Worm (Caenorhabditis elegans) whole organism, mixed stage, embryonic: ENCODE results near the gene snap-29.

Source experiments
- M03D4.4 ChIP-seq: sonication (generic microtip); optimal IDR thresholded peaks from 2 replicates; lab custom pipeline; 2017; ENCODE audit warnings: mild to moderate bottlenecking, missing genetic modification characterization, missing compliant biosample characterization
- bed-3 ChIP-seq: fragments of 200-800 bp; sonication (Bioruptor generic); optimal IDR thresholded peaks from 3 replicates; lab custom pipeline; 2018; ENCODE audit warnings: mild to moderate bottlenecking, missing genetic modification characterization, moderate library complexity, missing compliant biosample characterization
- blmp-1 ChIP-seq: fragments of 150-350 bp; optimal IDR thresholded peaks from 2 replicates; lab custom pipeline; 2014; ENCODE audit warnings: missing biosample characterization, missing genetic modification characterization
- ceh-39 ChIP-seq: fragments of 150-350 bp; optimal IDR thresholded peaks from 2 replicates; lab custom pipeline; 2014; ENCODE audit warnings: missing biosample characterization, missing genetic modification characterization
- ceh-43 ChIP-seq: fragments of 200-800 bp; sonication (Bioruptor generic); optimal IDR thresholded peaks from 2 replicates; lab custom pipeline; 2018; ENCODE audit warnings: mild to moderate bottlenecking, missing genetic modification characterization, moderate library complexity, missing compliant biosample characterization
- ceh-83 ChIP-seq: fragments of 200-800 bp; sonication (Bioruptor generic); optimal IDR thresholded peaks from 2 replicates; lab custom pipeline; 2018; ENCODE audit warnings: mild to moderate bottlenecking, missing genetic modification characterization, missing compliant biosample characterization
- ces-1 ChIP-seq: fragments of 150-350 bp; optimal IDR thresholded peaks from 2 replicates; lab custom pipeline; 2014; ENCODE audit warnings: missing biosample characterization, missing genetic modification reagents, missing genetic modification characterization
- cnd-1 ChIP-seq: fragments of 200-800 bp; sonication (Bioruptor generic); optimal IDR thresholded peaks from 2 replicates; lab custom pipeline; 2018; ENCODE audit warnings: mild to moderate bottlenecking, missing genetic modification characterization, missing compliant biosample characterization
- drap-1 ChIP-seq: fragments of 200-800 bp; sonication (Bioruptor generic); optimal IDR thresholded peaks from 3 replicates; lab custom pipeline; 2018; ENCODE audit warnings: mild to moderate bottlenecking, missing genetic modification characterization, missing compliant biosample characterization
- elt-1 ChIP-seq: sonication (generic microtip); optimal IDR thresholded peaks from 2 replicates; lab custom pipeline; 2017; ENCODE audit warnings: missing genetic modification characterization, mild to moderate bottlenecking, missing compliant biosample characterization, antibody characterized with exemption, moderate library complexity, borderline replicate concordance; ENCODE audit not compliant: insufficient read depth
- elt-3 ChIP-seq: fragments of 150-350 bp; optimal IDR thresholded peaks from 2 replicates; lab custom pipeline; 2014; ENCODE audit warnings: missing biosample characterization, missing genetic modification characterization
- flh-1 ChIP-seq: fragments of 200-800 bp; sonication (Bioruptor generic); optimal IDR thresholded peaks from 2 replicates; lab custom pipeline; 2018; ENCODE audit warnings: mild to moderate bottlenecking, missing genetic modification characterization, moderate library complexity, missing compliant biosample characterization
- ham-2 ChIP-seq: fragments of 200-800 bp; sonication (Bioruptor generic); optimal IDR thresholded peaks from 2 replicates; lab custom pipeline; 2018; ENCODE audit warnings: mild to moderate bottlenecking, missing genetic modification characterization, missing compliant biosample characterization
- hlh-1 ChIP-seq: fragments of 150-350 bp; optimal IDR thresholded peaks from 2 replicates; lab custom pipeline; 2014; ENCODE audit warnings: missing biosample characterization, missing genetic modification reagents, missing genetic modification characterization
- lin-13 ChIP-seq: fragments of 150-350 bp; optimal IDR thresholded peaks from 2 replicates; lab custom pipeline; 2014; ENCODE audit warnings: missing biosample characterization, missing genetic modification characterization
- lin-32 ChIP-seq: fragments of 200-800 bp; sonication (Bioruptor generic); optimal IDR thresholded peaks from 2 replicates; lab custom pipeline; 2018; ENCODE audit warnings: mild to moderate bottlenecking, missing genetic modification characterization, missing compliant biosample characterization
- lsy-2 ChIP-seq: fragments of 150-350 bp; optimal IDR thresholded peaks from 2 replicates; lab custom pipeline; 2014; ENCODE audit warnings: missing biosample characterization, missing genetic modification characterization
- mab-5 ChIP-seq: fragments of 150-350 bp; optimal IDR thresholded peaks from 2 replicates; lab custom pipeline; 2014; ENCODE audit warnings: missing biosample characterization, missing genetic modification characterization
- mep-1 ChIP-seq: fragments of 150-350 bp; optimal IDR thresholded peaks from 2 replicates; lab custom pipeline; 2017; ENCODE audit warnings: missing biosample characterization, missing genetic modification reagents, missing genetic modification characterization, inconsistent platforms
- mls-2 ChIP-seq: sonication (generic microtip); optimal IDR thresholded peaks from 2 replicates; lab custom pipeline; 2016; ENCODE audit warnings: mild to moderate bottlenecking, missing genetic modification characterization, moderate library complexity, missing compliant biosample characterization
- nhr-12 ChIP-seq: fragments of 150-350 bp; optimal IDR thresholded peaks from 2 replicates; lab custom pipeline; 2014; ENCODE audit warnings: missing biosample characterization, missing genetic modification characterization
- nhr-2 ChIP-seq: fragments of 150-350 bp; optimal IDR thresholded peaks from 2 replicates; lab custom pipeline; 2014; ENCODE audit warnings: missing biosample characterization, missing genetic modification characterization
- nhr-237 ChIP-seq: fragments of 150-350 bp; optimal IDR thresholded peaks from 2 replicates; lab custom pipeline; 2014; ENCODE audit warnings: missing biosample characterization, missing genetic modification characterization
- nhr-28 ChIP-seq: fragments of 150-350 bp; optimal IDR thresholded peaks from 2 replicates; lab custom pipeline; 2014; ENCODE audit warnings: missing biosample characterization, missing genetic modification characterization
- nhr-76 ChIP-seq: sonication (generic microtip); optimal IDR thresholded peaks from 2 replicates; lab custom pipeline; 2017; ENCODE audit warnings: missing biosample characterization, missing genetic modification characterization
- pha-4 ChIP-seq: fragments of 150-350 bp; optimal IDR thresholded peaks from 2 replicates; lab custom pipeline; 2018; ENCODE audit warnings: missing biosample characterization, missing genetic modification reagents, missing genetic modification characterization
- sem-2 ChIP-seq: fragments of 200-800 bp; sonication (Bioruptor generic); optimal IDR thresholded peaks from 2 replicates; lab custom pipeline; 2018; ENCODE audit warnings: mild to moderate bottlenecking, missing genetic modification characterization, missing compliant biosample characterization
- snpc-4 ChIP-seq: fragments of 150-350 bp; optimal IDR thresholded peaks from 2 replicates; lab custom pipeline; 2014; ENCODE audit warnings: missing biosample characterization, missing genetic modification characterization
- sptf-1 ChIP-seq: sonication (generic microtip); optimal IDR thresholded peaks from 2 replicates; lab custom pipeline; 2017; ENCODE audit warnings: mild to moderate bottlenecking, missing genetic modification characterization, moderate library complexity, missing compliant biosample characterization
- tbx-8 ChIP-seq: fragments of 200-800 bp; sonication (Bioruptor generic); optimal IDR thresholded peaks from 2 replicates; lab custom pipeline; 2018; ENCODE audit warnings: mild to moderate bottlenecking, missing genetic modification characterization, moderate library complexity, missing compliant biosample characterization
- unc-120 ChIP-seq: sonication (generic microtip); optimal IDR thresholded peaks from 2 replicates; lab custom pipeline; 2017; ENCODE audit warnings: missing genetic modification characterization, missing compliant biosample characterization; ENCODE audit not compliant: poor library complexity, severe bottlenecking
- unc-39 ChIP-seq: fragments of 150-350 bp; optimal IDR thresholded peaks from 2 replicates; lab custom pipeline; 2014; ENCODE audit warnings: missing biosample characterization, missing genetic modification characterization
- unc-62 ChIP-seq: fragments of 150-350 bp; optimal IDR thresholded peaks from 2 replicates; lab custom pipeline; 2014; ENCODE audit warnings: missing biosample characterization, missing genetic modification reagents, missing genetic modification characterization
- zip-8 ChIP-seq: fragments of 150-350 bp; optimal IDR thresholded peaks from 2 replicates; lab custom pipeline; 2014; ENCODE audit warnings: missing biosample characterization, missing genetic modification characterization
- ztf-11 ChIP-seq: fragments of 150-350 bp; optimal IDR thresholded peaks from 2 replicates; lab custom pipeline; 2014; ENCODE audit warnings: missing biosample characterization, missing genetic modification characterization

snap-29 gene

DNA sequence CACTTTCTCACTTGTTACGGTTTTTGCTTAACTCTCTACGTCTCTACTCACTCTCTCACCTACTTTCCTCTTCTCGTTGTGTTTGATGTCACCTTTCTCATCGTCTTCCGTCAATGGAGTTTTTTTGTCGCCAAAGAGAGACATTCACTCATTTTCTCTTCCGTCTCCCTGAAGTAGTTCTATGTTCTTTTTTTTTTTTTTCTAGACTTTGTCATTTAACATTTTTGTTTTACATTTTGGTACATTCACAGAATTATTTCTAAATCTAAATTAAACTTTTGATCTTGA is 24.7 kb downstream of the snap-29 start:
- TF ChIP-seq ham-2 (GFP tag; lab: Kevin White, UChicago) (no peak), nhr-28 (tag; lab: Kevin White, UChicago) (no peak), ceh-39 (no peak), mep-1 (tag; lab: Kevin White, UChicago) (no peak), snpc-4 (tag; lab: Kevin White, UChicago) (no peak), lin-13 (no peak), lsy-2 (tag; lab: Kevin White, UChicago) (no peak), sem-2 (no peak), ceh-83 (GFP tag; lab: Kevin White, UChicago) (no peak), drap-1 (GFP tag; lab: Kevin White, UChicago) (no peak), elt-3 (no peak), zip-8 (tag; lab: Kevin White, UChicago) (no peak), unc-62 (GFP tag; lab: Kevin White, UChicago) (no peak), M03D4.4 (tag; lab: Kevin White, UChicago) (no peak), bed-3 (GFP tag; lab: Kevin White, UChicago) (no peak), hlh-1 (tag; lab: Kevin White, UChicago) (no peak), mab-5 (no peak)

DNA sequence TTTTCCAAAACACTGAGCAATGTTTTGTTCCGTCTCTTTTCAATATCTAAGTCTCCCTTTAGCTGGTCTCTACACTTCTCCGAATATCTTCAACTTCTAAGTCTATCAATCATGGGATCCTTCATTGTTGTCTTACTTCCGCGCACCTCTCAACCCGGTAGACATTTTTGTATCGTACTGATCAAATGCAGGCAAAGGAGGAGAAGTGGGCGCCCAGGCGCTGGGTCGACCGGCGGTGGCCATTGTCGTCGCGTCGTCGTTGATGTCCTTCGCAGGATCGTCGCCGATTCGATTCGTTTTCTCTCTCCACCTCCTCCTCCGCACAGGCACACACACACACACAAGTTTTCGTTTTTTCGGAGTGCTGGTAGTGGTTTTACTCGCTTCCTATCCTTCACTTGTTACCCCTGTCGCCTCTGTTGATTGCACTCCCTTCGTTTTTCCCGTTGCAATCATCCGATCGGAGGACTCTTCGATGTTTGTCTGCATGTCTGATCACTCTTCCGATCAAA is 25.4 kb downstream of the snap-29 start:
- TF ChIP-seq pha-4 (tag; lab: Kevin White, UChicago), result no peak
- no peak for TF ChIP-seq zip-8 (tag; lab: Kevin White, UChicago)
- peak; percentile 31 for TF ChIP-seq blmp-1

DNA sequence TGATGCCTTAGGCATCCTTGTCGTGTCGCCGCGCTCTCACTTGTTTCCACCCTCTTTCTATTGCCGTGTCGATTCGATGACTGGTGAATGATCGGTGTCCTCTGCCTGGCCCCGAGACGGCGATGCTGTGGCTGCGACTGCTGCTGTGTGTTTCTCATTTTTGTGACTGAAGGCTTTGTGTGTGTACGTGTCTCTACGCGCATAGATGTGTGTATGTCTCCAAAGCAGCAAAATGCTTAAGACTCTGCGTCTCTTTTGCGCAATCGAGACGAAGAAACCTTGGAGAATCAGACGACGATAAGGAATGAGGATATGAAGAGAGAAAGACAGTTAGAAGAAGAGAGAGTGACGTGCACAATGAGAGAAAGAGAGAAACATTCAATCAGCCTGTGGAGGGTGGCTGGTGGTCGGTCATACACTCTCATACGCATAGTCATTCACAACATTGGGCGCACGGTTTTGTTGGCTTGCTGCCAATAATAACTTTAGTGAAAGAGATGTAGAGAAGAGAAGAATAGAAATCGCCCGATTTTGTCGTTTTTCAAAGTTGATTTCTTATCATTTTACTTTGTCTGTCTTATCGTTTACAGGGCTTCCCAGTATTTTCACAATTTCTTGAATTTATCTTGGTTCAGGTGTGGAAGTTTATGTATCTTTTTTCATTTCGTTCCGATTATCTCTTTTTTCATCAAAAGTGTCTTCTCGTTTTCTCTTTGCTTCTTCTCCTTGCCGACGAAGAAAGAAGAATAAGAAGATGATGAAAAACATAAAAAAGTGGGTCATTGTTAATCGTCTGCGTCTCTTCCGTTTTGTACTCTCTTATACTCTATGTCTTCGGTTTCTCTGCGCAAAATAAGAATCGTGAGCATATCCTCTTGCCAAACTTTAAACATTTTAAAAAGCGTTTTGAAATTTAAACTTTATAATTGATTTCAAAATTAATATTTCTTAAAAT is 26.1 kb downstream of the snap-29 start:
- peak; percentile 99 for TF ChIP-seq ham-2 (GFP tag; lab: Kevin White, UChicago)
- peak; percentile 69 for TF ChIP-seq cnd-1
- TF ChIP-seq nhr-76 (tag; lab: Kevin White, UChicago), result no peak
- peak; percentile 55 for TF ChIP-seq M03D4.4 (tag; lab: Kevin White, UChicago)
- TF ChIP-seq pha-4 (tag; lab: Kevin White, UChicago), result peak; percentile 89
- TF ChIP-seq ces-1, result peak; percentile 96
- TF ChIP-seq elt-3, result peak; percentile 93
- peak; percentile 86 for TF ChIP-seq mls-2 (tag; lab: Kevin White, UChicago)
- peak; percentile 93 for TF ChIP-seq ceh-39
- TF ChIP-seq lin-32, result peak; percentile 31
- no peak for TF ChIP-seq nhr-12 (tag; lab: Kevin White, UChicago)
- peak; percentile 98 for TF ChIP-seq mep-1 (tag; lab: Kevin White, UChicago)
- TF ChIP-seq ceh-83 (GFP tag; lab: Kevin White, UChicago), result no peak
- TF ChIP-seq sem-2, result no peak
- peak; percentile 85 for TF ChIP-seq lsy-2 (tag; lab: Kevin White, UChicago)
- no peak for TF ChIP-seq blmp-1
- peak; percentile 74 for TF ChIP-seq mab-5
- peak; percentile 99 for TF ChIP-seq unc-62 (GFP tag; lab: Kevin White, UChicago)
- TF ChIP-seq lin-13, result no peak
- TF ChIP-seq bed-3 (GFP tag; lab: Kevin White, UChicago), result peak; percentile 48
- peak; percentile 86 for TF ChIP-seq drap-1 (GFP tag; lab: Kevin White, UChicago)
- TF ChIP-seq zip-8 (tag; lab: Kevin White, UChicago), result peak; percentile 39
- TF ChIP-seq snpc-4 (tag; lab: Kevin White, UChicago), result no peak
- no peak for TF ChIP-seq flh-1 (GFP tag; lab: Kevin White, UChicago)
- TF ChIP-seq nhr-28 (tag; lab: Kevin White, UChicago), result peak; percentile 11
- TF ChIP-seq nhr-237, result peak; percentile 97
- peak; percentile 25 for TF ChIP-seq elt-1 (tag; lab: Kevin White, UChicago)
- peak; percentile 97 for TF ChIP-seq nhr-2 (tag; lab: Kevin White, UChicago)
- peak; percentile 97 for TF ChIP-seq hlh-1 (tag; lab: Kevin White, UChicago)
- TF ChIP-seq ceh-43 (GFP tag; lab: Kevin White, UChicago), result peak; percentile 47
- peak; percentile 89 for TF ChIP-seq ztf-11 (tag; lab: Kevin White, UChicago)
- peak; percentile 57 for TF ChIP-seq unc-39 (tag; lab: Kevin White, UChicago)
- peak; percentile 65 for TF ChIP-seq tbx-8 (GFP tag; lab: Kevin White, UChicago)
- peak; percentile 63 for TF ChIP-seq sptf-1 (tag; lab: Kevin White, UChicago)
- TF ChIP-seq unc-120, result peak; percentile 97
